Fruit fly (Drosophila melanogaster) whole organism, embryonic: ENCODE results near the gene BRWD3.

Experiments
- Atf6 ChIP-seq: fragments of 200-800 bp; sonication (Bioruptor generic); IDR thresholded peaks from 2 replicates; pipeline ENCODE4 v1.3.6; 2022; ENCODE audit warnings: missing biosample characterization, missing genetic modification characterization
- B-H1 ChIP-seq: fragments of 200-800 bp; sonication (Bioruptor generic); IDR thresholded peaks from 3 replicates; pipeline ENCODE4 v1.3.6; 2022; ENCODE audit warnings: missing biosample characterization, missing genetic modification characterization
- CG1233 ChIP-seq: fragments of 200-800 bp; sonication (Bioruptor generic); optimal IDR thresholded peaks from 4 replicates; lab custom pipeline; 2018; ENCODE audit warnings: missing biosample characterization, mild to moderate bottlenecking, missing genetic modification characterization
- CG12769 ChIP-seq: fragments of 200-800 bp; sonication (Bioruptor generic); optimal IDR thresholded peaks from 2 replicates; lab custom pipeline; 2019; ENCODE audit warnings: missing biosample characterization, mild to moderate bottlenecking, missing genetic modification characterization, moderate library complexity
- CG13775 ChIP-seq: fragments of 200-800 bp; sonication (Bioruptor generic); optimal IDR thresholded peaks from 3 replicates; lab custom pipeline; 2017; ENCODE audit warnings: missing biosample characterization, mild to moderate bottlenecking, missing genetic modification characterization
- CG13894 ChIP-seq: fragments of 200-800 bp; sonication (Bioruptor generic); optimal IDR thresholded peaks from 3 replicates; lab custom pipeline; 2018; ENCODE audit warnings: missing biosample characterization, mild to moderate bottlenecking, missing genetic modification characterization, moderate library complexity
- CG14860 ChIP-seq: fragments of 200-800 bp; sonication (Bioruptor generic); IDR thresholded peaks from 3 replicates; pipeline ENCODE4 v1.3.6; 2022; ENCODE audit warnings: missing biosample characterization, missing genetic modification characterization; ENCODE audit not compliant: partially characterized antibody
- CG15696 ChIP-seq: fragments of 200-800 bp; sonication (Bioruptor generic); optimal IDR thresholded peaks from 2 replicates; lab custom pipeline; 2019; ENCODE audit warnings: missing biosample characterization, mild to moderate bottlenecking, missing genetic modification characterization, moderate library complexity
- CG17361 ChIP-seq: fragments of 200-800 bp; sonication (Bioruptor generic); IDR thresholded peaks from 3 replicates; pipeline ENCODE4 v1.3.6; 2022; ENCODE audit warnings: missing biosample characterization, missing genetic modification characterization
- CG18011 ChIP-seq: fragments of 200-800 bp; sonication (Bioruptor generic); optimal IDR thresholded peaks from 2 replicates; lab custom pipeline; 2017; ENCODE audit warnings: missing biosample characterization, missing genetic modification characterization, mild to moderate bottlenecking, moderate library complexity, missing genotype
- CG34422 ChIP-seq: fragments of 200-800 bp; sonication (Bioruptor generic); IDR thresholded peaks from 3 replicates; pipeline ENCODE4 v1.3.6; 2022; ENCODE audit warnings: missing biosample characterization, missing genetic modification characterization
- CG42726 ChIP-seq: fragments of 200-800 bp; sonication (Bioruptor generic); IDR thresholded peaks from 2 replicates; pipeline ENCODE4 v1.3.6; 2022; ENCODE audit warnings: missing biosample characterization, missing genetic modification characterization; ENCODE audit not compliant: partially characterized antibody
- CG6175 ChIP-seq: fragments of 200-800 bp; sonication (Bioruptor generic); IDR thresholded peaks from 3 replicates; pipeline ENCODE4 v1.3.6; 2022; ENCODE audit warnings: missing biosample characterization, missing genetic modification characterization
- CG6765 ChIP-seq: fragments of 200-800 bp; sonication (Bioruptor generic); optimal IDR thresholded peaks from 3 replicates; lab custom pipeline; 2017; ENCODE audit warnings: missing biosample characterization, mild to moderate bottlenecking, missing genetic modification characterization
- CG6854 ChIP-seq: fragments of 200-800 bp; sonication (Bioruptor generic); optimal IDR thresholded peaks from 3 replicates; lab custom pipeline; 2017; ENCODE audit warnings: missing biosample characterization, mild to moderate bottlenecking, missing genetic modification characterization
- CG8388 ChIP-seq: fragments of 200-800 bp; sonication (Bioruptor generic); optimal IDR thresholded peaks from 2 replicates; lab custom pipeline; 2019; ENCODE audit warnings: missing biosample characterization, mild to moderate bottlenecking, missing genetic modification characterization, moderate library complexity
- CG9609 ChIP-seq: fragments of 200-800 bp; sonication (Bioruptor generic); optimal IDR thresholded peaks from 3 replicates; lab custom pipeline; 2016; ENCODE audit warnings: missing biosample characterization, missing genetic modification characterization
- CHES-1-like ChIP-seq: fragments of 200-800 bp; sonication (Bioruptor generic); optimal IDR thresholded peaks from 2 replicates; lab custom pipeline; 2016; ENCODE audit warnings: missing biosample characterization, missing genetic modification characterization
- CTCF ChIP-seq: fragments of 200-800 bp; sonication (Bioruptor generic); optimal IDR thresholded peaks from 2 replicates; lab custom pipeline; 2017; ENCODE audit warnings: missing biosample characterization, mild to moderate bottlenecking, missing genetic modification characterization, moderate library complexity
- Dbx ChIP-seq: fragments of 200-800 bp; sonication (Bioruptor generic); IDR thresholded peaks from 3 replicates; pipeline ENCODE4 v1.3.6; 2022; ENCODE audit warnings: missing biosample characterization, missing genetic modification characterization
- Dip3 ChIP-seq: fragments of 200-800 bp; sonication (Bioruptor generic); optimal IDR thresholded peaks from 3 replicates; lab custom pipeline; 2016; ENCODE audit warnings: missing biosample characterization, missing genetic modification characterization
- Doc2 ChIP-seq: fragments of 200-800 bp; sonication (Bioruptor generic); IDR thresholded peaks from 2 replicates; pipeline ENCODE4 v1.3.6; 2022; ENCODE audit warnings: missing biosample characterization, missing genetic modification characterization
- MBD-R2 ChIP-seq: fragments of 200-800 bp; sonication (Bioruptor generic); IDR thresholded peaks from 2 replicates; pipeline ENCODE4 v1.3.6; 2022; ENCODE audit warnings: missing biosample characterization, missing genetic modification characterization
- NC2α ChIP-seq: fragments of 200-800 bp; sonication (Bioruptor generic); optimal IDR thresholded peaks from 2 replicates; lab custom pipeline; 2016; ENCODE audit warnings: missing biosample characterization, missing genetic modification characterization
- PHDP ChIP-seq: fragments of 200-800 bp; sonication (Bioruptor generic); optimal IDR thresholded peaks from 3 replicates; lab custom pipeline; 2018; ENCODE audit warnings: missing biosample characterization, mild to moderate bottlenecking, missing genetic modification characterization, moderate library complexity
- Rfx ChIP-seq: fragments of 200-800 bp; sonication (Bioruptor generic); IDR thresholded peaks from 2 replicates; pipeline ENCODE4 v1.3.6; 2022; ENCODE audit warnings: missing biosample characterization, missing genetic modification characterization
- Rx ChIP-seq: fragments of 200-800 bp; sonication (Bioruptor generic); IDR thresholded peaks from 2 replicates; pipeline ENCODE4 v1.3.6; 2022; ENCODE audit warnings: missing biosample characterization, missing genetic modification characterization
- Sry-β ChIP-seq: fragments of 200-800 bp; sonication (Bioruptor generic); optimal IDR thresholded peaks from 2 replicates; lab custom pipeline; 2018; ENCODE audit warnings: missing biosample characterization, mild to moderate bottlenecking, missing genetic modification characterization, moderate library complexity
- Trl ChIP-seq, 3 experiments: fragments of >200 bp in 2 of 3; fragments of 200-800 bp in 1 of 3; sonication (Bioruptor generic) in 1 of 3; optimal IDR thresholded peaks; 2 replicates in 1 of 3; 3 replicates in 2 of 3; lab custom pipeline; 2016 to 2017; ENCODE audit warnings: missing biosample characterization in 1 of 3, missing genetic modification characterization in 1 of 3
- YL-1 ChIP-seq: fragments of 200-800 bp; sonication (Bioruptor generic); optimal IDR thresholded peaks from 3 replicates; lab custom pipeline; 2017; ENCODE audit warnings: missing biosample characterization, mild to moderate bottlenecking, missing genetic modification characterization
- aop ChIP-seq: fragments of 200-800 bp; sonication (Bioruptor generic); IDR thresholded peaks from 2 replicates; pipeline ENCODE4 v1.3.6; 2022; ENCODE audit warnings: missing biosample characterization, missing genetic modification characterization
- ap ChIP-seq: fragments of 200-800 bp; sonication (Bioruptor generic); IDR thresholded peaks from 2 replicates; pipeline ENCODE4 v1.3.6; 2022; ENCODE audit warnings: missing biosample characterization, missing genetic modification characterization
- caup ChIP-seq: fragments of 200-800 bp; sonication (Bioruptor generic); optimal IDR thresholded peaks from 3 replicates; lab custom pipeline; 2017; ENCODE audit warnings: missing biosample characterization, mild to moderate bottlenecking, missing genetic modification characterization, moderate library complexity; ENCODE audit not compliant: severe bottlenecking
- corto ChIP-seq: fragments of 200-800 bp; sonication (Bioruptor generic); optimal IDR thresholded peaks from 2 replicates; lab custom pipeline; 2016; ENCODE audit warnings: missing biosample characterization, mild to moderate bottlenecking, missing genetic modification characterization, moderate library complexity
- croc ChIP-seq: fragments of 200-800 bp; sonication (Bioruptor generic); conservative IDR thresholded peaks from 3 replicates; pipeline ENCODE4 v1.3.6; 2022; ENCODE audit warnings: missing biosample characterization, missing genetic modification characterization
- ham ChIP-seq: fragments of 200-800 bp; sonication (Bioruptor generic); IDR thresholded peaks from 2 replicates; pipeline ENCODE4 v1.3.6; 2022; ENCODE audit warnings: missing biosample characterization, missing genetic modification characterization
- hbn ChIP-seq: fragments of 200-800 bp; sonication (Bioruptor generic); IDR thresholded peaks from 2 replicates; pipeline ENCODE4 v1.3.6; 2022; ENCODE audit warnings: missing biosample characterization, missing genetic modification characterization; ENCODE audit not compliant: partially characterized antibody
- lilli ChIP-seq: fragments of 200-800 bp; sonication (Bioruptor generic); optimal IDR thresholded peaks from 3 replicates; lab custom pipeline; 2016; ENCODE audit warnings: missing biosample characterization, missing genetic modification characterization
- lov ChIP-seq, 2 experiments: fragments of 200-800 bp in 1 of 2; fragments of >200 bp in 1 of 2; sonication (Bioruptor generic) in 1 of 2; IDR thresholded peaks in 1 of 2; optimal IDR thresholded peaks in 1 of 2; 2 replicates in 1 of 2; 3 replicates in 1 of 2; pipeline versions ENCODE4 v1.3.6 to Lab custom; 2017 to 2022; ENCODE audit warnings: missing biosample characterization in 1 of 2, missing genetic modification characterization in 1 of 2
- pho ChIP-seq: fragments of 200-800 bp; sonication (Bioruptor generic); optimal IDR thresholded peaks from 2 replicates; lab custom pipeline; 2016; ENCODE audit warnings: missing biosample characterization, missing genetic modification characterization
- sc ChIP-seq, 3 experiments: fragments of >200 bp in 2 of 3; fragments of 200-800 bp in 1 of 3; sonication (Bioruptor generic) in 1 of 3; optimal IDR thresholded peaks; 2 replicates in 2 of 3; 3 replicates in 1 of 3; lab custom pipeline; 2017; ENCODE audit warnings: mild to moderate bottlenecking in 1 of 3, missing biosample characterization in 1 of 3, missing genetic modification characterization in 1 of 3, missing genetic modification reagents in 1 of 3
- sima ChIP-seq: fragments of 200-800 bp; sonication (Bioruptor generic); optimal IDR thresholded peaks from 2 replicates; lab custom pipeline; 2016; ENCODE audit warnings: missing biosample characterization, missing genetic modification characterization
- slp2 ChIP-seq: fragments of 200-800 bp; sonication (Bioruptor generic); optimal IDR thresholded peaks from 2 replicates; lab custom pipeline; 2016; ENCODE audit warnings: missing biosample characterization, missing genetic modification characterization
- sna ChIP-seq: fragments of 200-800 bp; sonication (Bioruptor generic); IDR thresholded peaks from 2 replicates; pipeline ENCODE4 v1.3.6; 2022; ENCODE audit warnings: missing biosample characterization, missing genetic modification characterization; ENCODE audit not compliant: partially characterized antibody
- sqz ChIP-seq: fragments of 200-800 bp; sonication (Bioruptor generic); optimal IDR thresholded peaks from 3 replicates; lab custom pipeline; 2018; ENCODE audit warnings: missing biosample characterization, mild to moderate bottlenecking, missing genetic modification characterization
- sug ChIP-seq: fragments of 200-800 bp; optimal IDR thresholded peaks from 2 replicates; lab custom pipeline; 2019; ENCODE audit warnings: missing biosample characterization, mild to moderate bottlenecking, missing genetic modification characterization, moderate library complexity
- tll ChIP-seq, 2 experiments: fragments of 200-800 bp in 1 of 2; fragments of >200 bp in 1 of 2; sonication (Bioruptor generic) in 1 of 2; optimal IDR thresholded peaks; 2 replicates each; lab custom pipeline; 2017 to 2019; ENCODE audit warnings: missing biosample characterization in 2 of 2, missing genetic modification characterization in 2 of 2, mild to moderate bottlenecking in 1 of 2, moderate library complexity in 1 of 2
- unc-4 ChIP-seq: fragments of 200-800 bp; sonication (Bioruptor generic); IDR thresholded peaks from 2 replicates; pipeline ENCODE4 v1.3.6; 2022; ENCODE audit warnings: missing biosample characterization, missing genetic modification characterization; ENCODE audit not compliant: partially characterized antibody
- vnd ChIP-seq: fragments of 200-800 bp; sonication (Bioruptor generic); IDR thresholded peaks from 3 replicates; pipeline ENCODE4 v1.3.6; 2022; ENCODE audit warnings: missing biosample characterization, missing genetic modification characterization; ENCODE audit not compliant: partially characterized antibody

The BRWD3 gene

dm6 chr3R:24271071-24271470, 47.7 kb upstream of the BRWD3 start, which contains the start of gene jar (continued):
- TF ChIP-seq CG14860: no peak; the same call in 2 of the 3 replicates
- TF ChIP-seq ap (GFP tag; lab: Robert Waterston, UW): no peak
- peak; percentile 12 for TF ChIP-seq lilli (GFP tag; lab: Kevin White, UChicago)
- TF ChIP-seq CG15696 (tag; lab: Kevin White, UChicago): no peak
- peak; percentile 57 for TF ChIP-seq CTCF (GFP tag; lab: Kevin White, UChicago)
- peak; percentile 58; the same call in 1 of the 3 replicates for TF ChIP-seq Dbx (GFP tag; lab: Robert Waterston, UW)
- no peak for TF ChIP-seq lov (optimal IDR thresholded peaks at IDR 0.05; lab: Kevin White, UChicago)
- 0 out of 3 replicates have a peak, but pooled peaks have one; percentile 32 for TF ChIP-seq lov (GFP tag; IDR thresholded peaks at IDR 0.05; lab: Robert Waterston, UW)
- peak; percentile 63 for TF ChIP-seq Rfx (GFP tag; lab: Robert Waterston, UW)
- TF ChIP-seq CG18011 (GFP tag; lab: Kevin White, UChicago): no peak
- peak; percentile 38 for TF ChIP-seq sug (tag; lab: Kevin White, UChicago)
- TF ChIP-seq CG12769 (tag; lab: Kevin White, UChicago): peak; percentile 49
- peak; percentile 43 for TF ChIP-seq sqz (GFP tag; lab: Kevin White, UChicago)
- peak; percentile 42 for TF ChIP-seq Sry-β (GFP tag; lab: Kevin White, UChicago)
- peak; percentile 66 for TF ChIP-seq CHES-1-like (GFP tag; lab: Kevin White, UChicago)
- no peak; the same call in 2 of the 3 replicates for TF ChIP-seq B-H1
- TF ChIP-seq PHDP (tag; lab: Kevin White, UChicago): peak; percentile 46
- TF ChIP-seq corto (GFP tag; lab: Kevin White, UChicago): no peak
- no peak for TF ChIP-seq sc (optimal IDR thresholded peaks at IDR 0.05; lab: Kevin White, UChicago)
- TF ChIP-seq sc (GFP tag; optimal IDR thresholded peaks at IDR 0.05; lab: Kevin White, UChicago): no peak
- TF ChIP-seq NC2α: peak; percentile 24
- peak; percentile 74 for TF ChIP-seq vnd
- no peak for TF ChIP-seq CG6765 (GFP tag; lab: Kevin White, UChicago)
- peak in 1 of 2 experiments; percentile 7 for TF ChIP-seq tll (GFP tag; optimal IDR thresholded peaks at IDR 0.05; lab: Kevin White, UChicago)
- TF ChIP-seq sima: no peak
- peak; percentile 24 for TF ChIP-seq CG1233 (GFP tag; lab: Kevin White, UChicago)
- TF ChIP-seq hbn (GFP tag; lab: Robert Waterston, UW): peak; percentile 94
- no peak for TF ChIP-seq slp2
- TF ChIP-seq aop: no peak
- peak; percentile 44 for TF ChIP-seq caup (GFP tag; lab: Kevin White, UChicago)
- peak; percentile 4 for TF ChIP-seq CG13775 (GFP tag; lab: Kevin White, UChicago)
- TF ChIP-seq CG6854 (GFP tag; lab: Kevin White, UChicago): no peak
- TF ChIP-seq unc-4 (GFP tag; lab: Robert Waterston, UW): peak; percentile 93
- TF ChIP-seq ham (GFP tag; lab: Robert Waterston, UW): no peak
- no peak for TF ChIP-seq CG17361 (GFP tag; lab: Robert Waterston, UW)
- no peak for TF ChIP-seq Dip3
- TF ChIP-seq Atf6 (GFP tag; lab: Robert Waterston, UW): peak; percentile 56; the same call in 1 of the 2 replicates
- peak; percentile 77 for TF ChIP-seq CG13894 (tag; lab: Kevin White, UChicago)
- no peak for TF ChIP-seq CG6175 (GFP tag; lab: Robert Waterston, UW)
- peak; percentile 92 for TF ChIP-seq CG42726 (GFP tag; lab: Robert Waterston, UW)
- TF ChIP-seq MBD-R2 (GFP tag; lab: Robert Waterston, UW): peak; percentile 45; the same call in 1 of the 2 replicates
- no peak for TF ChIP-seq CG9609 (GFP tag; lab: Kevin White, UChicago)
- TF ChIP-seq croc: no peak
- TF ChIP-seq YL-1 (GFP tag; lab: Kevin White, UChicago): peak; percentile 15
- TF ChIP-seq Rx: no peak
- TF ChIP-seq CG8388 (GFP tag; lab: Kevin White, UChicago): peak; percentile 26
- peak; percentile 79; the same call in 2 of the 3 replicates for TF ChIP-seq CG34422 (GFP tag; lab: Robert Waterston, UW)
- no peak for TF ChIP-seq Doc2
- TF ChIP-seq sna (GFP tag; lab: Robert Waterston, UW): peak; percentile 87
- no peak for TF ChIP-seq Trl (optimal IDR thresholded peaks at IDR 0.05; lab: Kevin White, UChicago)
- no peak for TF ChIP-seq Trl (GFP tag; optimal IDR thresholded peaks at IDR 0.05; lab: Kevin White, UChicago)
- TF ChIP-seq pho (GFP tag; lab: Kevin White, UChicago): peak; percentile 12
